Worm (Caenorhabditis elegans) whole organism, L4 larva: ENCODE data around the gene lido-8.

Experiments used
- fkh-10 ChIP-seq: fragments of 150-350 bp; optimal IDR thresholded peaks from 2 replicates; lab custom pipeline; 2014; ENCODE audit warnings: missing biosample characterization, missing genetic modification reagents, missing genetic modification characterization
- jun-1 ChIP-seq: fragments of 150-350 bp; optimal IDR thresholded peaks from 2 replicates; lab custom pipeline; 2014; ENCODE audit warnings: missing biosample characterization, missing genetic modification reagents, missing genetic modification characterization
- lin-38 ChIP-seq: fragments of 200-800 bp; sonication (Bioruptor generic); IDR thresholded peaks from 2 replicates; pipeline ENCODE4 v1.3.6; 2022; ENCODE audit warnings: missing genetic modification reagents, missing genetic modification characterization, missing compliant biosample characterization
- lir-3 ChIP-seq: sonication (generic microtip); optimal IDR thresholded peaks from 2 replicates; lab custom pipeline; 2016; ENCODE audit warnings: mild to moderate bottlenecking, missing genetic modification characterization, missing compliant biosample characterization
- mes-2 ChIP-seq: sonication (generic microtip); optimal IDR thresholded peaks from 2 replicates; lab custom pipeline; 2016; ENCODE audit warnings: missing genotype, mild to moderate bottlenecking, missing genetic modification characterization, missing compliant biosample characterization; ENCODE audit not compliant: poor library complexity, severe bottlenecking
- nhr-10 ChIP-seq: fragments of 150-350 bp; optimal IDR thresholded peaks from 2 replicates; lab custom pipeline; 2014; ENCODE audit warnings: missing biosample characterization, missing genetic modification characterization
- nhr-11 ChIP-seq: fragments of 150-350 bp; optimal IDR thresholded peaks from 2 replicates; lab custom pipeline; 2014; ENCODE audit warnings: missing biosample characterization, missing genetic modification characterization
- nhr-28 ChIP-seq: fragments of 150-350 bp; optimal IDR thresholded peaks from 2 replicates; lab custom pipeline; 2014; ENCODE audit warnings: missing biosample characterization, missing genetic modification characterization
- nhr-77 ChIP-seq: fragments of 150-350 bp; optimal IDR thresholded peaks from 2 replicates; lab custom pipeline; 2014; ENCODE audit warnings: missing biosample characterization, missing genetic modification characterization
- rbr-2 ChIP-seq: sonication (generic microtip); optimal IDR thresholded peaks from 2 replicates; lab custom pipeline; 2016; ENCODE audit warnings: missing genotype, missing genetic modification characterization, missing compliant biosample characterization
- unc-62 ChIP-seq, 3 experiments: fragments of 150-350 bp in 1 of 3; sonication (generic microtip); optimal IDR thresholded peaks in 2 of 3; peaks in 1 of 3; 1 replicate in 1 of 3; 2 replicates in 2 of 3; lab custom pipeline; 2014 to 2017; ENCODE audit warnings: missing biosample characterization in 3 of 3, missing genetic modification characterization in 3 of 3, missing genetic modification reagents in 3 of 3, missing genotype in 1 of 3
- vab-7 ChIP-seq: fragments of 200-800 bp; sonication (Bioruptor generic); IDR thresholded peaks from 2 replicates; pipeline ENCODE4 v1.3.6; 2022; ENCODE audit warnings: missing genetic modification reagents, missing genetic modification characterization, missing compliant biosample characterization
- zip-2 ChIP-seq: fragments of 150-350 bp; optimal IDR thresholded peaks from 2 replicates; lab custom pipeline; 2014; ENCODE audit warnings: missing biosample characterization, missing genetic modification characterization

DNA sequence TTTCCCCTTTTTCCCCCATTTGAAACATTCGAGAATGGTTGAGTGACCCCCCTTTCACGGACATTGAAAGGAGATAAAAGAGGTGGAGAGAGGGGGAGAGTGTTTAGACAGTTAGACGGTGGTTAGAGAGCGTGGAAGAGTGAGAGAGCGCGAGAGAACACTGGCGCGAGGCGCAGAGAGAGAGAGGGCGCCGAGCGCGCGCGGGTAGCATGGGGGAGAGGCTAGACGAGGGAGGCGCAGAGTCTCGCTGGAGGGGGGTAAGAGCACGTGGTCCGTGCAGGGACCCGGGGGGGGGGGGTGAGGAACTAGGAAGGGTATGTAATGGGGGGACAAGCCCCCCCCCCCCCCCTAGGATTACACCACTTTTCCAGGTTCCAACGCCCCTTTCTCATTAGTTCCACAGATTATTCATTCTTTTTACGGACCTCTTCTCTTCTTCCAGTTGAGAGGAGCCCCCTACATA is 22.9 kb upstream of the lido-8 start:
- TF ChIP-seq unc-62 (GFP tag; optimal IDR thresholded peaks at IDR 0.05 in 1 of 2; lab: Kevin White, UChicago) (peak in 1 of 2 experiments; percentile 49), unc-62 (tag; optimal IDR thresholded peaks at IDR 0.05; lab: Kevin White, UChicago) (no peak), nhr-10 (tag; lab: Kevin White, UChicago) (peak; percentile 73), lir-3 (no peak), zip-2 (tag; lab: Kevin White, UChicago) (peak; percentile 59), vab-7 (GFP tag; lab: Robert Waterston, UW) (peak; percentile 83), lin-38 (peak; percentile 80), nhr-28 (tag; lab: Kevin White, UChicago) (peak; percentile 86), mes-2 (peak; percentile 76), jun-1 (peak; percentile 91), nhr-77 (tag; lab: Kevin White, UChicago) (peak; percentile 87), nhr-11 (tag; lab: Kevin White, UChicago) (peak; percentile 90), rbr-2 (tag; lab: Kevin White, UChicago) (peak; percentile 81), fkh-10 (GFP tag; lab: Kevin White, UChicago) (peak; percentile 91)
